Fruit fly (Drosophila melanogaster): ENCODE data around the gene Tctp.

Gene Tctp

dm6 chr3R:11172460-11173168 lies 37.4 kb upstream of the Tctp start, which contains the start of gene Ugt35A1:
TSS of gene Ugt35A1 (minus strand) at chr3R:11172664.
- TF ChIP-seq kay (GFP tag; ENCODE audit: borderline replicate concordance) = peak; percentile 92
- TF ChIP-seq CG11617 (GFP tag; optimal IDR thresholded peaks at IDR 0.05) = no peak
- peak; percentile 3 for TF ChIP-seq CG12768 (GFP tag; optimal IDR thresholded peaks at IDR 0.05)

- peak; percentile 67 for TF ChIP-seq CG33017 (tag; optimal IDR thresholded peaks at IDR 0.05)
- TF ChIP-seq toe (GFP tag; optimal IDR thresholded peaks at IDR 0.05) = no peak
- TF ChIP-seq kay (GFP tag; ENCODE audit: borderline replicate concordance) = peak; percentile 58
- TF ChIP-seq cnc (optimal IDR thresholded peaks at IDR 0.05) = no peak
- TF ChIP-seq CG12768 (GFP tag; optimal IDR thresholded peaks at IDR 0.05) = peak; percentile 42
- no peak for TF ChIP-seq CG1620 (GFP tag; optimal IDR thresholded peaks at IDR 0.05)
- no peak for TF ChIP-seq pad (GFP tag; optimal IDR thresholded peaks at IDR 0.05)
- TF ChIP-seq CG7101 (tag; optimal IDR thresholded peaks at IDR 0.05) = peak; percentile 32
- TF ChIP-seq CG14711 (tag; optimal IDR thresholded peaks at IDR 0.05) = peak; percentile 45
- peak; percentile 59 for TF ChIP-seq CG7045 (GFP tag; optimal IDR thresholded peaks at IDR 0.05)
- TF ChIP-seq tj (GFP tag; optimal IDR thresholded peaks at IDR 0.05) = peak; percentile 14
- TF ChIP-seq CG11617 (GFP tag; optimal IDR thresholded peaks at IDR 0.05) = peak; percentile 51
- TF ChIP-seq cic (GFP tag; optimal IDR thresholded peaks at IDR 0.05) = peak; percentile 74
Measured at dm6 chr3R:11173169-11173506, 36.9 kb upstream of the Tctp start.

- TF ChIP-seq ovo (GFP tag; optimal IDR thresholded peaks at IDR 0.05) (no peak), cic (GFP tag; optimal IDR thresholded peaks at IDR 0.05) (peak; percentile 18)
Measured at dm6 chr3R:11175308-11175707, 34.7 kb upstream of the Tctp start, which contains the start of the genes Ugt304A1 and Ugt303A1. TSS of gene Ugt304A1 (minus strand) at chr3R:11175408. TSS of gene Ugt303A1 (plus strand) at chr3R:11175529.

- TF ChIP-seq ovo (GFP tag; optimal IDR thresholded peaks at IDR 0.05) = no peak
- TF ChIP-seq bab1 (GFP tag; optimal IDR thresholded peaks at IDR 0.05) = no peak
- no peak for TF ChIP-seq Crg-1 (GFP tag; optimal IDR thresholded peaks at IDR 0.05)
- no peak for TF ChIP-seq CG12768 (GFP tag; optimal IDR thresholded peaks at IDR 0.05)
- TF ChIP-seq CG1620 (GFP tag; optimal IDR thresholded peaks at IDR 0.05) = no peak
- no peak for TF ChIP-seq Mnt (GFP tag; optimal IDR thresholded peaks at IDR 0.05)
- no peak for TF ChIP-seq CG7101 (tag; optimal IDR thresholded peaks at IDR 0.05)
- TF ChIP-seq CG7045 (GFP tag; optimal IDR thresholded peaks at IDR 0.05) = no peak
- no peak for TF ChIP-seq cic (GFP tag; optimal IDR thresholded peaks at IDR 0.05)
- TF ChIP-seq CG14711 (tag; optimal IDR thresholded peaks at IDR 0.05) = no peak
- TF ChIP-seq CG11617 (GFP tag; optimal IDR thresholded peaks at IDR 0.05) = no peak
- TF ChIP-seq Hr96 (GFP tag; optimal IDR thresholded peaks at IDR 0.05) = no peak
- no peak for TF ChIP-seq tj (GFP tag; optimal IDR thresholded peaks at IDR 0.05)
- no peak for TF ChIP-seq CG5204 (GFP tag; optimal IDR thresholded peaks at IDR 0.05)
- TF ChIP-seq Clk (GFP tag; optimal IDR thresholded peaks at IDR 0.05) = no peak
- TF ChIP-seq cnc (optimal IDR thresholded peaks at IDR 0.05) = no peak
Measured at dm6 chr3R:11175777-11176176, 34.3 kb upstream of the Tctp start.

dm6 chr3R:11177579-11177978 lies 32.5 kb upstream of the Tctp start:
- no peak for TF ChIP-seq CG11617 (GFP tag; optimal IDR thresholded peaks at IDR 0.05)
- TF ChIP-seq tj (GFP tag; optimal IDR thresholded peaks at IDR 0.05) = no peak
- TF ChIP-seq toe (GFP tag; optimal IDR thresholded peaks at IDR 0.05) = no peak
- no peak for TF ChIP-seq cnc (optimal IDR thresholded peaks at IDR 0.05)
- TF ChIP-seq CG12768 (GFP tag; optimal IDR thresholded peaks at IDR 0.05) = no peak
- TF ChIP-seq CG7101 (tag; optimal IDR thresholded peaks at IDR 0.05) = no peak
- no peak for TF ChIP-seq Crg-1 (GFP tag; optimal IDR thresholded peaks at IDR 0.05)
- no peak for TF ChIP-seq cic (GFP tag; optimal IDR thresholded peaks at IDR 0.05)
- no peak for TF ChIP-seq kay (GFP tag; ENCODE audit: borderline replicate concordance)
- no peak for TF ChIP-seq CG33017 (tag; optimal IDR thresholded peaks at IDR 0.05)
- TF ChIP-seq CG1620 (GFP tag; optimal IDR thresholded peaks at IDR 0.05) = no peak
- TF ChIP-seq CG5204 (GFP tag; optimal IDR thresholded peaks at IDR 0.05) = no peak
- TF ChIP-seq Mnt (GFP tag; optimal IDR thresholded peaks at IDR 0.05) = no peak
- TF ChIP-seq bab1 (GFP tag; optimal IDR thresholded peaks at IDR 0.05) = no peak

- TF ChIP-seq bab1 (GFP tag; optimal IDR thresholded peaks at IDR 0.05) = no peak
- TF ChIP-seq Clk (GFP tag; optimal IDR thresholded peaks at IDR 0.05) = no peak
- TF ChIP-seq CG11617 (GFP tag; optimal IDR thresholded peaks at IDR 0.05) = peak; percentile 9
- peak; percentile 49 for TF ChIP-seq CG7045 (GFP tag; optimal IDR thresholded peaks at IDR 0.05)
- peak; percentile 53 for TF ChIP-seq CG7101 (tag; optimal IDR thresholded peaks at IDR 0.05)
- peak; percentile 66 for TF ChIP-seq CG12768 (GFP tag; optimal IDR thresholded peaks at IDR 0.05)
- no peak for TF ChIP-seq pad (GFP tag; optimal IDR thresholded peaks at IDR 0.05)
- no peak for TF ChIP-seq CG1620 (GFP tag; optimal IDR thresholded peaks at IDR 0.05)
- no peak for TF ChIP-seq ovo (GFP tag; optimal IDR thresholded peaks at IDR 0.05)
- TF ChIP-seq Hr96 (GFP tag; optimal IDR thresholded peaks at IDR 0.05) = no peak
- TF ChIP-seq CG5204 (GFP tag; optimal IDR thresholded peaks at IDR 0.05) = peak; percentile 12
- no peak for TF ChIP-seq Crg-1 (GFP tag; optimal IDR thresholded peaks at IDR 0.05)
- no peak for TF ChIP-seq cnc (optimal IDR thresholded peaks at IDR 0.05)
- peak; percentile 60 for TF ChIP-seq cic (GFP tag; optimal IDR thresholded peaks at IDR 0.05)
- peak; percentile 2 for TF ChIP-seq Mnt (GFP tag; optimal IDR thresholded peaks at IDR 0.05)
- TF ChIP-seq CG33017 (tag; optimal IDR thresholded peaks at IDR 0.05) = peak; percentile 33
- no peak for TF ChIP-seq toe (GFP tag; optimal IDR thresholded peaks at IDR 0.05)
- peak; percentile 59 for TF ChIP-seq kay (GFP tag; ENCODE audit: borderline replicate concordance)
- TF ChIP-seq tj (GFP tag; optimal IDR thresholded peaks at IDR 0.05) = no peak
- TF ChIP-seq CG14711 (tag; optimal IDR thresholded peaks at IDR 0.05) = peak; percentile 36
Measured at dm6 chr3R:11178300-11178699, 31.7 kb upstream of the Tctp start.

Measured in whole organism, adult.